Fruit fly (Drosophila melanogaster) whole organism, embryonic: Measurements from ENCODE around the gene CG32985.

Experiments used
- ATbp ChIP-seq: fragments of 200-800 bp; sonication (Bioruptor generic); optimal IDR thresholded peaks from 2 replicates; lab custom pipeline; 2017; ENCODE audit warnings: missing biosample characterization, mild to moderate bottlenecking, missing genetic modification characterization, missing genetic modification reagents
- CG10543 ChIP-seq: fragments of 200-800 bp; sonication (Bioruptor generic); optimal IDR thresholded peaks from 3 replicates; lab custom pipeline; 2017; ENCODE audit warnings: missing biosample characterization, mild to moderate bottlenecking, missing genetic modification characterization, moderate library complexity
- CG11247 ChIP-seq: fragments of 200-800 bp; sonication (Bioruptor generic); IDR thresholded peaks from 2 replicates; pipeline ENCODE4 v1.3.6; 2022; ENCODE audit warnings: missing biosample characterization, missing genetic modification characterization
- CG11398 ChIP-seq: fragments of 200-800 bp; sonication (Bioruptor generic); optimal IDR thresholded peaks from 2 replicates; lab custom pipeline; 2016; ENCODE audit warnings: missing biosample characterization, missing genetic modification characterization
- CG11723 ChIP-seq: fragments of 200-800 bp; sonication (Bioruptor generic); optimal IDR thresholded peaks from 2 replicates; lab custom pipeline; 2017; ENCODE audit warnings: missing biosample characterization, mild to moderate bottlenecking, missing genetic modification characterization
- CG12071 ChIP-seq: fragments of 200-800 bp; sonication (Bioruptor generic); optimal IDR thresholded peaks from 3 replicates; lab custom pipeline; 2018; ENCODE audit warnings: missing biosample characterization, mild to moderate bottlenecking, missing genetic modification characterization
- CG14860 ChIP-seq: fragments of 200-800 bp; sonication (Bioruptor generic); IDR thresholded peaks from 3 replicates; pipeline ENCODE4 v1.3.6; 2022; ENCODE audit warnings: missing biosample characterization, missing genetic modification characterization; ENCODE audit not compliant: partially characterized antibody
- CG15073 ChIP-seq: fragments of 200-800 bp; sonication (Bioruptor generic); optimal IDR thresholded peaks from 2 replicates; lab custom pipeline; 2016; ENCODE audit warnings: missing biosample characterization, missing genetic modification characterization
- CG15514 ChIP-seq: fragments of 200-800 bp; sonication (Bioruptor generic); optimal IDR thresholded peaks from 3 replicates; lab custom pipeline; 2017; ENCODE audit warnings: missing biosample characterization, missing genetic modification characterization, mild to moderate bottlenecking, moderate library complexity, missing genetic modification reagents
- CG18262 ChIP-seq: fragments of 200-800 bp; optimal IDR thresholded peaks from 3 replicates; lab custom pipeline; 2019; ENCODE audit warnings: missing biosample characterization, mild to moderate bottlenecking, missing genetic modification characterization, moderate library complexity
- CG18599 ChIP-seq: fragments of 200-800 bp; sonication (Bioruptor generic); optimal IDR thresholded peaks from 3 replicates; lab custom pipeline; 2017; ENCODE audit warnings: missing biosample characterization, missing genetic modification characterization, mild to moderate bottlenecking, moderate library complexity, missing genetic modification reagents
- CG18764 ChIP-seq: fragments of 200-800 bp; sonication (Bioruptor generic); optimal IDR thresholded peaks from 3 replicates; lab custom pipeline; 2016; ENCODE audit warnings: missing biosample characterization, missing genetic modification characterization
- CG31441 ChIP-seq: fragments of 200-800 bp; sonication (Bioruptor generic); IDR thresholded peaks from 2 replicates; pipeline ENCODE4 v1.3.6; 2022; ENCODE audit warnings: missing biosample characterization, missing genetic modification characterization
- CG3407 ChIP-seq: fragments of 200-800 bp; sonication (Bioruptor generic); optimal IDR thresholded peaks from 2 replicates; lab custom pipeline; 2018; ENCODE audit warnings: missing biosample characterization, mild to moderate bottlenecking, missing genetic modification characterization
- CG4617 ChIP-seq: fragments of 200-800 bp; sonication (Bioruptor generic); optimal IDR thresholded peaks from 3 replicates; lab custom pipeline; 2016; ENCODE audit warnings: missing biosample characterization, missing genetic modification characterization, borderline replicate concordance
- CG6689 ChIP-seq: fragments of 200-800 bp; sonication (Bioruptor generic); IDR thresholded peaks from 2 replicates; pipeline ENCODE4 v1.3.6; 2022; ENCODE audit warnings: missing biosample characterization, missing genetic modification characterization
- CG7786 ChIP-seq: fragments of 200-800 bp; sonication (Bioruptor generic); optimal IDR thresholded peaks from 2 replicates; lab custom pipeline; 2016; ENCODE audit warnings: missing biosample characterization, missing genetic modification characterization
- CG9437 ChIP-seq: fragments of 200-800 bp; sonication (Bioruptor generic); optimal IDR thresholded peaks from 2 replicates; lab custom pipeline; 2018; ENCODE audit warnings: missing biosample characterization, mild to moderate bottlenecking, missing genetic modification characterization
- CoRest ChIP-seq: fragments of 200-800 bp; sonication (Bioruptor generic); optimal IDR thresholded peaks from 3 replicates; lab custom pipeline; 2018; ENCODE audit warnings: missing biosample characterization, mild to moderate bottlenecking, missing genetic modification characterization, moderate library complexity
- CrebB ChIP-seq: fragments of 200-800 bp; sonication (Bioruptor generic); optimal IDR thresholded peaks from 3 replicates; lab custom pipeline; 2018; ENCODE audit warnings: missing biosample characterization, mild to moderate bottlenecking, missing genetic modification characterization
- Hmx ChIP-seq: fragments of 200-800 bp; sonication (Bioruptor generic); optimal IDR thresholded peaks from 2 replicates; lab custom pipeline; 2016; ENCODE audit warnings: missing biosample characterization, missing genetic modification characterization
- Hsf ChIP-seq: fragments of 200-800 bp; sonication (Bioruptor generic); optimal IDR thresholded peaks from 3 replicates; lab custom pipeline; 2016; ENCODE audit warnings: missing biosample characterization, missing genetic modification characterization
- Lpt ChIP-seq: fragments of >200 bp; optimal IDR thresholded peaks from 2 replicates; lab custom pipeline; 2018; ENCODE audit warnings: missing biosample characterization, missing genetic modification characterization
- MBD-R2 ChIP-seq: fragments of 200-800 bp; sonication (Bioruptor generic); IDR thresholded peaks from 2 replicates; pipeline ENCODE4 v1.3.6; 2022; ENCODE audit warnings: missing biosample characterization, missing genetic modification characterization
- Med ChIP-seq: fragments of 200-800 bp; sonication (Bioruptor generic); peaks from one replicate; lab custom pipeline; 2016; ENCODE audit warnings: missing biosample characterization, missing genetic modification characterization, mild to moderate bottlenecking, inconsistent platforms, moderate library complexity
- Mes4 ChIP-seq: fragments of 200-800 bp; sonication (Bioruptor generic); optimal IDR thresholded peaks from 2 replicates; lab custom pipeline; 2016; ENCODE audit warnings: missing biosample characterization, missing genetic modification characterization
- NC2β ChIP-seq: fragments of 200-800 bp; sonication (Bioruptor generic); optimal IDR thresholded peaks from 2 replicates; lab custom pipeline; 2016; ENCODE audit warnings: missing biosample characterization, missing genetic modification characterization
- Opbp ChIP-seq: fragments of 200-800 bp; sonication (Bioruptor generic); IDR thresholded peaks from 3 replicates; pipeline ENCODE4 v1.3.6; 2022; ENCODE audit warnings: missing biosample characterization, missing genetic modification characterization; ENCODE audit not compliant: partially characterized antibody
- Rfx ChIP-seq: fragments of 200-800 bp; sonication (Bioruptor generic); IDR thresholded peaks from 2 replicates; pipeline ENCODE4 v1.3.6; 2022; ENCODE audit warnings: missing biosample characterization, missing genetic modification characterization
- ac ChIP-seq: fragments of 200-800 bp; sonication (Bioruptor generic); optimal IDR thresholded peaks from 3 replicates; lab custom pipeline; 2017; ENCODE audit warnings: missing biosample characterization, mild to moderate bottlenecking, missing genetic modification characterization
- al ChIP-seq: fragments of 200-800 bp; sonication (Bioruptor generic); IDR thresholded peaks from 2 replicates; pipeline ENCODE4 v1.3.6; 2022; ENCODE audit warnings: missing biosample characterization, missing genetic modification characterization
- ase ChIP-seq: fragments of 200-800 bp; sonication (Bioruptor generic); IDR thresholded peaks from 3 replicates; pipeline ENCODE4 v1.3.6; 2022; ENCODE audit warnings: missing biosample characterization, missing genetic modification characterization
- chm ChIP-seq: fragments of 200-800 bp; sonication (Bioruptor generic); IDR thresholded peaks from 2 replicates; pipeline ENCODE4 v1.3.6; 2022; ENCODE audit warnings: missing biosample characterization, missing genetic modification characterization
- cwo ChIP-seq: fragments of 200-800 bp; sonication (Bioruptor generic); optimal IDR thresholded peaks from 3 replicates; lab custom pipeline; 2017; ENCODE audit warnings: missing biosample characterization, missing genetic modification characterization, mild to moderate bottlenecking, moderate library complexity, missing genetic modification reagents
- da ChIP-seq: fragments of 200-800 bp; sonication (Bioruptor generic); optimal IDR thresholded peaks from 2 replicates; lab custom pipeline; 2016; ENCODE audit warnings: missing biosample characterization, missing genetic modification characterization
- exex ChIP-seq: fragments of 200-800 bp; sonication (Bioruptor generic); optimal IDR thresholded peaks from 4 replicates; lab custom pipeline; 2018; ENCODE audit warnings: missing biosample characterization, mild to moderate bottlenecking, missing genetic modification characterization, moderate library complexity
- fd3F ChIP-seq: fragments of 200-800 bp; sonication (Bioruptor generic); optimal IDR thresholded peaks from 2 replicates; lab custom pipeline; 2018; ENCODE audit warnings: missing biosample characterization, mild to moderate bottlenecking, missing genetic modification characterization, moderate library complexity
- ind ChIP-seq: fragments of 200-800 bp; sonication (Bioruptor generic); optimal IDR thresholded peaks from 3 replicates; lab custom pipeline; 2016; ENCODE audit warnings: missing biosample characterization, missing genetic modification characterization
- kah ChIP-seq: fragments of 200-800 bp; sonication (Bioruptor generic); optimal IDR thresholded peaks from 2 replicates; lab custom pipeline; 2018; ENCODE audit warnings: missing biosample characterization, mild to moderate bottlenecking, missing genetic modification characterization
- lab ChIP-seq: fragments of 200-800 bp; sonication (Bioruptor generic); optimal IDR thresholded peaks from 3 replicates; lab custom pipeline; 2017; ENCODE audit warnings: missing biosample characterization, missing genetic modification characterization, mild to moderate bottlenecking, moderate library complexity, missing genetic modification reagents
- phol ChIP-seq: fragments of 200-800 bp; sonication (Bioruptor generic); optimal IDR thresholded peaks from 3 replicates; lab custom pipeline; 2018; ENCODE audit warnings: missing biosample characterization, mild to moderate bottlenecking, missing genetic modification characterization, moderate library complexity
- ro ChIP-seq: fragments of 200-800 bp; sonication (Bioruptor generic); IDR thresholded peaks from 2 replicates; pipeline ENCODE4 v1.3.6; 2022; ENCODE audit warnings: missing biosample characterization, missing genetic modification characterization
- row ChIP-seq: fragments of 200-800 bp; sonication (Bioruptor generic); IDR thresholded peaks from 3 replicates; pipeline ENCODE4 v1.3.6; 2022; ENCODE audit warnings: missing biosample characterization, missing genetic modification characterization
- sd ChIP-seq: fragments of 200-800 bp; sonication (Bioruptor generic); optimal IDR thresholded peaks from 3 replicates; lab custom pipeline; 2018; ENCODE audit warnings: missing biosample characterization, mild to moderate bottlenecking, missing genetic modification characterization, moderate library complexity
- sim ChIP-seq: fragments of 200-800 bp; sonication (Bioruptor generic); IDR thresholded peaks from 2 replicates; pipeline ENCODE4 v1.3.6; 2022; ENCODE audit warnings: missing biosample characterization, missing genetic modification characterization
- sisA ChIP-seq: fragments of 200-800 bp; sonication (Bioruptor generic); IDR thresholded peaks from 2 replicates; pipeline ENCODE4 v1.3.6; 2022; ENCODE audit warnings: missing biosample characterization, missing genetic modification characterization
- sug ChIP-seq: fragments of 200-800 bp; optimal IDR thresholded peaks from 2 replicates; lab custom pipeline; 2019; ENCODE audit warnings: missing biosample characterization, mild to moderate bottlenecking, missing genetic modification characterization, moderate library complexity
- zen2 ChIP-seq: fragments of 200-800 bp; sonication (Bioruptor generic); IDR thresholded peaks from 3 replicates; pipeline ENCODE4 v1.3.6; 2022; ENCODE audit warnings: missing biosample characterization, missing genetic modification characterization; ENCODE audit not compliant: partially characterized antibody
- zf30C ChIP-seq: fragments of 200-800 bp; sonication (Bioruptor generic); optimal IDR thresholded peaks from 3 replicates; lab custom pipeline; 2018; ENCODE audit warnings: missing biosample characterization, mild to moderate bottlenecking, missing genetic modification characterization

Gene CG32985

DNA sequence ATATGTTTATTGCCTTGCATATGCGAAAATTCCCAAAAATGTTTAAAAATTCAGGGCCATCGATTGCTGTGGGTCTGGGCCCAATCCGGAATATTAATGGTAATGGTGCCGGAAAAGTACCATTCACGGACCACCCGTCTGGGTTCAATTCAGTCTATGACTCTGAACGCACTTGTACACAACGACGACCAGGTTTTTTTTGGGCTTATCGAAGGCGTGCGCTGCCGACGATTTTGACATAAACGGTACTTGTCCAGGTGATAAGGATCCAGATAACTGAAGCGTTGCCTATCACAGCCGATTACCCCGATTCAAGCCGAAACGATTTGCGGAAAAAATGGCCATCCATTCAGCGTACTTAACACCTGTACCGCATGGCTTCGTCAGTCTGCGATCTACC, 29.2 kb downstream of the CG32985 start, which contains the start of gene CG9555 (continued):
- no peak for TF ChIP-seq CG15514 (GFP tag; lab: Kevin White, UChicago)
- TF ChIP-seq CG31441: no peak
- TF ChIP-seq sd: peak; percentile 20
- TF ChIP-seq CG10543 (GFP tag; lab: Kevin White, UChicago): peak; percentile 45
- peak; percentile 66 for TF ChIP-seq cwo (GFP tag; lab: Kevin White, UChicago)
- TF ChIP-seq chm: no peak
- no peak for TF ChIP-seq CG6689 (GFP tag; lab: Robert Waterston, UW)
- peak; percentile 15 for TF ChIP-seq lab
- TF ChIP-seq al: no peak
- TF ChIP-seq CG11398 (GFP tag; lab: Kevin White, UChicago): no peak
- TF ChIP-seq Med (GFP tag; lab: Kevin White, UChicago): peak; percentile 53

DNA sequence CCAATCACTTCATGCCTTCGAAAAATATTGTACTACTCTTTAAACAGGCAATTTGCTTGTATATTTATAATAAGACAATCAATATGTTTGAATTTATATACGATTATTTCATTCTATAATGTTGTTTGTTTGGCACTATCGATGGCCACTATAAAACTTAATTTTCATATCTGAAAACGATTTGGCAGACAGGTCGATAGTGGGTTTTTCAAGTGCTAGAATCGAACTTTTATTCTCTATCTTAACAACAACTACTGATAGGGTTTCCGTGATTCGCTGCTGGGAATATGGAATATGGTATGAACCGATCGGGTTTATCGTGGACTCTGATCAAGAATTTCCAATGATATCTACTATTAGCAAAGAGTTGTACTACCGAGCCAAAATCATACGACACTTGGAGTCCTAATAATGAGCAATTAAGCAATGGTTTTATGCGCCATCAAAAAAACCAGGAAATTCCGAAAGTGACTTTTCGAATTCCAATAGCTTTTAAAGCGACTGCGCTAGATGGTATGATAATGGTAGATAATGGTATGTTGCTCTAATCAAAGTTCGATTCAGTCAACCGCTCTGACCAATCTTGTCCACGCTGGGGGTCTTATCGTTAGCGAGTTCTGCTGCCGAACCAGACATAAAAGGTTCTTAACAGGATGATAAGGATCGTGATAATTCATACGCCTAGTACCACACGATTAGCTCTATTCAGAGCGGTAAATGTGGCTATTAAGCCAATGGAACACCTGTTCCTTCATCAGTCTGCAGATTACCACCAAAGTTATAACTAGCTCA, 31.5 kb downstream of the CG32985 start, which contains the start of gene CG17906:
TSS of gene CG17906 (plus strand) at position 742 of the 792 bp plus-strand sequence.
- TF ChIP-seq CG11247 (no peak), CG18764 (no peak), da (GFP tag; lab: Kevin White, UChicago) (no peak), CoRest (tag; lab: Kevin White, UChicago) (no peak), zf30C (GFP tag; lab: Kevin White, UChicago) (no peak), CG7786 (GFP tag; lab: Kevin White, UChicago) (no peak), zen2 (GFP tag; lab: Robert Waterston, UW) (no peak), exex (peak; percentile 92), CG12071 (GFP tag; lab: Kevin White, UChicago) (no peak), CG3407 (no peak), CG11723 (GFP tag; lab: Kevin White, UChicago) (no peak), sug (tag; lab: Kevin White, UChicago) (peak; percentile 98), Lpt (GFP tag; lab: Kevin White, UChicago) (no peak), phol (tag; lab: Kevin White, UChicago) (no peak), kah (GFP tag; lab: Kevin White, UChicago) (no peak), sim (no peak), CG4617 (GFP tag; lab: Kevin White, UChicago) (no peak), MBD-R2 (GFP tag; lab: Robert Waterston, UW) (no peak), Rfx (no peak), fd3F (GFP tag; lab: Kevin White, UChicago) (no peak), ind (GFP tag; lab: Kevin White, UChicago) (no peak), CG14860 (GFP tag; lab: Robert Waterston, UW) (no peak), NC2β (no peak), Hsf (GFP tag; lab: Kevin White, UChicago) (no peak), CG9437 (GFP tag; lab: Kevin White, UChicago) (no peak), ATbp (GFP tag; lab: Kevin White, UChicago) (no peak), ro (GFP tag; lab: Robert Waterston, UW) (no peak), ase (GFP tag; lab: Robert Waterston, UW) (no peak), CrebB (tag; lab: Kevin White, UChicago) (no peak), row (GFP tag; lab: Robert Waterston, UW) (no peak), Opbp (GFP tag; lab: Robert Waterston, UW) (no peak), sisA (GFP tag; lab: Robert Waterston, UW) (no peak), CG15073 (GFP tag; lab: Kevin White, UChicago) (no peak), CG18599 (GFP tag; lab: Kevin White, UChicago) (no peak), Hmx (GFP tag; lab: Kevin White, UChicago) (no peak), ac (GFP tag; lab: Kevin White, UChicago) (no peak), Mes4 (GFP tag; lab: Kevin White, UChicago) (no peak), CG18262 (tag; lab: Kevin White, UChicago) (no peak)
